In the genomic region with DNA sequence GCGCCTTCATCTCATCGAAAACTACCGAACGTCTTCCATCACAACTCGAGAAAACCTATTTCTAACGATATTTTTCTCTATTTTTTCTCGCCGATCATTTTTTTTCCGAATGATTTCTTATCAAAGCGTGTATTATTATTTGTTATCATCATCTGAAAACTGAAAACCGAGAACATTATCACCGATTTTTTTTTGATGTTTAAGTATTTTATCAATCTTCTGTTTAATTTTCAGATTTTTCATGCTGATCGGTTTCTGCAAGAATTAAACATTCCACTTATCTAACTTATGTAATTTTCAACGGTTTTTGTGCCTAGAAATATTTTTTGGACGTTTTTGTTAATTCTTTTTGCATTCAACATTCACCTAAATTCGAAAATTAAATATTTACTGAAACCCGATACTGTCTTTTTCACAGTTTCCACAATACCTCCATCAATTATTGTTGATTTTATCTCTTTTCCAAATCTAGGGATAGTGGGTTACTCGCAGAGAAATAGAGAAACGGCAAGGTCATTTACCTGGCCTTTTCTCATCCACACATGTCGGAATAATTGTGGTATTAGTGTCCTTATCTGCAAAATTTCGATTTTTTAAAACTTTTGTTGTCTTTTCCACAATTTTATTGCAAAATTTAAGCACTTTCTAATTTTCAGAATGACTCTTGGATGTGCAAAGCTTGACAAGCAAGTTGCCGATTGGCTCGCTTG, we compare ENCODE assay signal across 2 worm cellular contexts.
TF ChIP-seq lines count a peak whose summit lies in the region.

Gene pgm-2 (plus strand): TSS at position 657 of the 710 bp plus-strand sequence.

TF ChIP-seq in whole organism, L1 larva, 84 proteins besides CTCF, POLR2A, EP300 and RAD21 (continued from another document):
- TF ChIP-seq pag-3 (tag; optimal IDR thresholded peaks at IDR 0.05; lab: Kevin White, UChicago; ENCODE audit: borderline replicate concordance, insufficient read depth) (no peak), skn-1 (tag; optimal IDR thresholded peaks at IDR 0.05; lab: Kevin White, UChicago) (peak; percentile 8), nhr-71 (tag; optimal IDR thresholded peaks at IDR 0.05; lab: Kevin White, UChicago) (no peak), lin-15B (tag; optimal IDR thresholded peaks at IDR 0.05; lab: Kevin White, UChicago) (no peak), nhr-47 (tag; optimal IDR thresholded peaks at IDR 0.05; lab: Kevin White, UChicago) (peak; percentile 2), aly-2 (tag; optimal IDR thresholded peaks at IDR 0.05; lab: Kevin White, UChicago) (peak; percentile 19), dpl-1 (GFP tag; optimal IDR thresholded peaks at IDR 0.05; lab: Kevin White, UChicago) (peak in 1 of 3 experiments; percentile 2), elt-2 (tag; optimal IDR thresholded peaks at IDR 0.05; lab: Kevin White, UChicago) (peak; percentile 18), Y116A8C.19 (tag; optimal IDR thresholded peaks at IDR 0.05; lab: Kevin White, UChicago; ENCODE audit: borderline replicate concordance) (no peak), snu-23 (GFP tag; optimal IDR thresholded peaks at IDR 0.05; lab: Kevin White, UChicago) (peak; percentile 36), nhr-85 (tag; lab: Kevin White, UChicago) (peak; percentile 76)

TF ChIP-seq in whole organism, L4 larva, 104 proteins besides CTCF, POLR2A, EP300 and RAD21 (continued from another document):
- no peak for TF ChIP-seq F37D6.2 (tag; optimal IDR thresholded peaks at IDR 0.05; lab: Kevin White, UChicago)
- peak; percentile 9 for TF ChIP-seq ama-1 (optimal IDR thresholded peaks at IDR 0.05; lab: Kevin White, UChicago)
